Worm (Caenorhabditis elegans) whole organism, late embryonic: ENCODE data around the gene Y59A8B.8.
"Not testable (repeated sequence)": the region's sequence is repeated elsewhere in the genome, so short reads cannot be mapped to it uniquely, and the experiment has no call there.

Experiments
- C38D4.7 ChIP-seq: fragments of 200-800 bp; sonication (Bioruptor generic); optimal IDR thresholded peaks from 2 replicates; lab custom pipeline; 2018; ENCODE audit warnings: mild to moderate bottlenecking, missing genetic modification characterization, moderate library complexity, missing compliant biosample characterization
- F13H6.1 ChIP-seq: sonication (generic microtip); optimal IDR thresholded peaks from 2 replicates; lab custom pipeline; 2016; ENCODE audit warnings: missing genetic modification characterization, missing compliant biosample characterization
- T23F11.4 ChIP-seq: fragments of 200-800 bp; sonication (Bioruptor generic); optimal IDR thresholded peaks from 2 replicates; lab custom pipeline; 2018; ENCODE audit warnings: mild to moderate bottlenecking, missing genetic modification characterization, missing compliant biosample characterization
- ceh-14 ChIP-seq: sonication (generic microtip); optimal IDR thresholded peaks from 2 replicates; lab custom pipeline; 2016; ENCODE audit warnings: missing genotype, missing genetic modification characterization, missing compliant biosample characterization
- ceh-18 ChIP-seq: sonication (generic microtip); optimal IDR thresholded peaks from 2 replicates; lab custom pipeline; 2016; ENCODE audit warnings: missing genetic modification characterization, missing compliant biosample characterization
- ceh-2 ChIP-seq: sonication (generic microtip); optimal IDR thresholded peaks from 2 replicates; lab custom pipeline; 2016; ENCODE audit warnings: missing genotype, missing genetic modification characterization, missing compliant biosample characterization
- ceh-24 ChIP-seq: sonication (generic microtip); optimal IDR thresholded peaks from 2 replicates; lab custom pipeline; 2016; ENCODE audit warnings: mild to moderate bottlenecking, missing genetic modification characterization, missing compliant biosample characterization
- ceh-9 ChIP-seq: sonication (generic microtip); optimal IDR thresholded peaks from 2 replicates; lab custom pipeline; 2016; ENCODE audit warnings: mild to moderate bottlenecking, missing genetic modification characterization, inconsistent platforms, missing compliant biosample characterization
- dmd-4 ChIP-seq: sonication (generic microtip); optimal IDR thresholded peaks from 2 replicates; lab custom pipeline; 2016; ENCODE audit warnings: borderline replicate concordance, missing genetic modification characterization, missing compliant biosample characterization
- dve-1 ChIP-seq: sonication (generic microtip); optimal IDR thresholded peaks from 2 replicates; lab custom pipeline; 2017; ENCODE audit warnings: antibody characterized with exemption, mild to moderate bottlenecking, missing genetic modification characterization, missing compliant biosample characterization
- fkh-10 ChIP-seq: fragments of 150-350 bp; optimal IDR thresholded peaks from 2 replicates; lab custom pipeline; 2014; ENCODE audit warnings: missing biosample characterization, missing genetic modification reagents, missing genetic modification characterization
- fkh-6 ChIP-seq: sonication (generic microtip); optimal IDR thresholded peaks from 2 replicates; lab custom pipeline; 2016; ENCODE audit warnings: missing genetic modification characterization, missing compliant biosample characterization
- lim-6 ChIP-seq: sonication (generic microtip); optimal IDR thresholded peaks from 2 replicates; lab custom pipeline; 2016; ENCODE audit warnings: missing genetic modification characterization, missing compliant biosample characterization
- mec-3 ChIP-seq: sonication (generic microtip); optimal IDR thresholded peaks from 2 replicates; lab custom pipeline; 2016; ENCODE audit warnings: borderline replicate concordance, missing genetic modification characterization, missing compliant biosample characterization
- npax-4 ChIP-seq: sonication (generic microtip); optimal IDR thresholded peaks from 2 replicates; lab custom pipeline; 2016; ENCODE audit warnings: missing genetic modification characterization, missing compliant biosample characterization
- pag-3 ChIP-seq: sonication (generic microtip); optimal IDR thresholded peaks from 2 replicates; lab custom pipeline; 2016; ENCODE audit warnings: missing compliant biosample characterization, missing genetic modification characterization, borderline replicate concordance
- pat-9 ChIP-seq: fragments of 200-800 bp; sonication (Bioruptor generic); optimal IDR thresholded peaks from 2 replicates; lab custom pipeline; 2018; ENCODE audit warnings: mild to moderate bottlenecking, missing genetic modification characterization, moderate library complexity, missing compliant biosample characterization
- pha-4 ChIP-seq: fragments of 150-350 bp; optimal IDR thresholded peaks from 2 replicates; lab custom pipeline; 2018; ENCODE audit warnings: missing biosample characterization, missing genetic modification reagents, missing genetic modification characterization
- pqm-1 ChIP-seq: sonication (generic microtip); optimal IDR thresholded peaks from 2 replicates; lab custom pipeline; 2016; ENCODE audit warnings: missing genetic modification characterization, missing compliant biosample characterization
- rnt-1 ChIP-seq: sonication (generic microtip); optimal IDR thresholded peaks from 2 replicates; lab custom pipeline; 2016; ENCODE audit warnings: missing genetic modification characterization, missing compliant biosample characterization
- sdc-2 ChIP-seq: sonication (generic microtip); optimal IDR thresholded peaks from 2 replicates; lab custom pipeline; 2016; ENCODE audit warnings: missing genotype, missing genetic modification characterization, missing compliant biosample characterization
- ttx-3 ChIP-seq: sonication (generic microtip); optimal IDR thresholded peaks from 2 replicates; lab custom pipeline; 2016; ENCODE audit warnings: missing genetic modification reagents, missing genetic modification characterization, missing compliant biosample characterization
- ztf-16 ChIP-seq: sonication (generic microtip); optimal IDR thresholded peaks from 2 replicates; lab custom pipeline; 2017; ENCODE audit warnings: missing genetic modification characterization, missing compliant biosample characterization

Y59A8B.8 gene

ce11 chrV:18055297-18056019, 10.6 kb downstream of the Y59A8B.8 start, which contains the start of the genes Y59A8B.25 and ebp-3:
Gene Y59A8B.25, minus strand, starts transcription at chrV:18055397.
Gene ebp-3, plus strand, starts transcription at chrV:18055969.
- not testable (repeated sequence) for TF ChIP-seq sdc-2 (tag; lab: Kevin White, UChicago); T23F11.4 (GFP tag; lab: Kevin White, UChicago); ttx-3
- TF ChIP-seq, all 69 proteins: peak for 0; not testable (repeated sequence) for 69

ce11 chrV:18043271-18043670, 22.8 kb downstream of the Y59A8B.8 start, which contains the start of gene ebp-1:
Gene ebp-1, plus strand, starts transcription at chrV:18043571.
- TF ChIP-seq pat-9 (tag; lab: Kevin White, UChicago) (no peak), lim-6 (no peak), pag-3 (tag; lab: Kevin White, UChicago) (no peak), ceh-24 (no peak), rnt-1 (tag; lab: Kevin White, UChicago) (no peak), pha-4 (no peak)

- TF ChIP-seq ceh-9 (tag; lab: Kevin White, UChicago) (no peak), ceh-18 (tag; lab: Kevin White, UChicago) (no peak), F13H6.1 (tag; lab: Kevin White, UChicago) (no peak), fkh-6 (tag; lab: Kevin White, UChicago) (no peak), dve-1 (tag; lab: Kevin White, UChicago) (no peak), sdc-2 (tag; lab: Kevin White, UChicago) (no peak)
These were observed 43.9 kb downstream of the Y59A8B.8 start, which contains the start of gene prp-6 for ce11 chrV:18022179-18022578. Gene prp-6, plus strand, starts transcription at chrV:18022479.

ce11 chrV:18021464-18021863, 44.6 kb downstream of the Y59A8B.8 start:
- no peak for TF ChIP-seq C38D4.7 (GFP tag; lab: Kevin White, UChicago)
- no peak for TF ChIP-seq ztf-16 (tag; lab: Kevin White, UChicago)
- TF ChIP-seq pqm-1 (tag; lab: Kevin White, UChicago): no peak
- TF ChIP-seq mec-3 (tag; lab: Kevin White, UChicago): no peak
- no peak for TF ChIP-seq ceh-2

- TF ChIP-seq npax-4 (tag; lab: Kevin White, UChicago) (no peak), rnt-1 (tag; lab: Kevin White, UChicago) (no peak), dmd-4 (tag; lab: Kevin White, UChicago) (no peak), pag-3 (tag; lab: Kevin White, UChicago) (no peak), fkh-10 (GFP tag; lab: Kevin White, UChicago) (no peak), ceh-14 (no peak)
These were observed 48.9 kb downstream of the Y59A8B.8 start, which contains the start of gene srh-134 for ce11 chrV:18017226-18017625. Gene srh-134, minus strand, starts transcription at chrV:18017326.

- no peak for TF ChIP-seq pha-4
- TF ChIP-seq, all 69 proteins: peak for 0
These were observed 52.0 kb downstream of the Y59A8B.8 start, which contains the start of gene srh-133 for ce11 chrV:18014116-18014515. Gene srh-133, minus strand, starts transcription at chrV:18014216.
